Worm (Caenorhabditis elegans): ENCODE results near the gene clec-174.

DNA sequence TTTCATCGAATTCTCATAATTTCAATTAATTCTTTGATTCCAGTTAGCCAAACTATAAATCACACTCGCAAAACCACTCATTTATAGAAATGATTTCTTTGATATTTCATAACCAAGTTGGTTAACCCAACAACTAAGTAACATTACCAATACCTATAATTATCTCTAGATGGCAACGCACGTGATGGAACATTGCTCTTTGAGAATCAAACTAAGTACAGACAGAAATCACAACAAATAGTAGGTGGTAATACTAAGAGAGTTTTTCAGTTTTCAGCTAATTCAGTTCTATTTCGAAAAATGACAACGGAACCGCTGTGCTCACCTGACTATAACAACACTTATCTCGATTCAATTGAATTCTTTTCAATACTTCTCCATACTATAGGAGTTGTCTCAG lies 40.1 kb upstream of the clec-174 start, which contains the start of gene srh-223:
- TF ChIP-seq ztf-29 (GFP tag; IDR thresholded peaks at IDR 0.05) (no peak), T22C8.4 (GFP tag; IDR thresholded peaks at IDR 0.05) (no peak), ztf-23 (GFP tag; IDR thresholded peaks at IDR 0.05) (no peak), klf-2 (GFP tag; conservative IDR thresholded peaks at IDR 0.05) (no peak)
